Worm (Caenorhabditis elegans): ENCODE data around the gene K07H8.7.

ce11 chrIV:8300468-8300867 is 40.7 kb upstream of the K07H8.7 start, which contains the start of gene F35H10.5:
- TF ChIP-seq ztf-11 (tag; optimal IDR thresholded peaks at IDR 0.05) (no peak), mep-1 (tag; optimal IDR thresholded peaks at IDR 0.05) (no peak), elt-3 (tag; optimal IDR thresholded peaks at IDR 0.05) (no peak), bed-3 (GFP tag; optimal IDR thresholded peaks at IDR 0.05) (no peak), pha-4 (tag; optimal IDR thresholded peaks at IDR 0.05) (no peak), drap-1 (GFP tag; optimal IDR thresholded peaks at IDR 0.05) (no peak), lsy-2 (tag; optimal IDR thresholded peaks at IDR 0.05) (no peak), nhr-237 (tag; optimal IDR thresholded peaks at IDR 0.05) (no peak), mls-2 (tag; optimal IDR thresholded peaks at IDR 0.05) (no peak), ces-1 (GFP tag; optimal IDR thresholded peaks at IDR 0.05) (no peak), hlh-1 (tag; optimal IDR thresholded peaks at IDR 0.05) (no peak)
